Fruit fly (Drosophila melanogaster) whole organism, wandering third instar larva: Measurements from ENCODE around the gene CG10616.
A peak's percentile ranks its signal among the peaks of the same experiment; 100 is the strongest.

Experiments used
- Abd-B ChIP-seq: fragments of >200 bp; optimal IDR thresholded peaks from 2 replicates; lab custom pipeline; 2017; ENCODE audit warnings: missing biosample characterization, missing genetic modification characterization
- CG32264 ChIP-seq: fragments of 200-800 bp; sonication (Bioruptor generic); optimal IDR thresholded peaks from 2 replicates; lab custom pipeline; 2016; ENCODE audit warnings: missing biosample characterization, missing genetic modification characterization
- CG9705 ChIP-seq: fragments of 200-800 bp; sonication (Bioruptor generic); optimal IDR thresholded peaks from 2 replicates; lab custom pipeline; 2018; ENCODE audit warnings: missing biosample characterization, mild to moderate bottlenecking, missing genetic modification characterization
- CrebA ChIP-seq: fragments of 200-800 bp; sonication (Bioruptor generic); optimal IDR thresholded peaks from 2 replicates; lab custom pipeline; 2016; ENCODE audit warnings: missing biosample characterization, mild to moderate bottlenecking, missing genetic modification characterization, borderline replicate concordance
- Dfd ChIP-seq: fragments of >200 bp; optimal IDR thresholded peaks from 2 replicates; lab custom pipeline; 2017; ENCODE audit warnings: missing biosample characterization, missing genetic modification characterization
- Dif ChIP-seq: fragments of 200-275, 200-300 bp; sonication (Bioruptor generic); optimal IDR thresholded peaks from 2 replicates; lab custom pipeline; 2018; ENCODE audit warnings: missing biosample characterization, missing genetic modification characterization; ENCODE audit not compliant: partially characterized antibody
- GATAd ChIP-seq: sonication (Bioruptor generic); optimal IDR thresholded peaks from 2 replicates; lab custom pipeline; 2016; ENCODE audit warnings: missing biosample characterization, missing genetic modification characterization
- HLH106 ChIP-seq: fragments of 200-800 bp; optimal IDR thresholded peaks from 3 replicates; lab custom pipeline; 2019; ENCODE audit warnings: missing biosample characterization, mild to moderate bottlenecking, missing genetic modification characterization, moderate library complexity
- Hnf4 ChIP-seq: fragments of 200-800 bp; sonication (Bioruptor generic); optimal IDR thresholded peaks from 2 replicates; lab custom pipeline; 2016; ENCODE audit warnings: missing biosample characterization, mild to moderate bottlenecking, missing genetic modification characterization
- Hr78 ChIP-seq: fragments of >200 bp; optimal IDR thresholded peaks from 2 replicates; lab custom pipeline; 2017; ENCODE audit warnings: missing biosample characterization, missing genetic modification characterization
- Hr83 ChIP-seq: fragments of 200-300 bp; sonication (Bioruptor generic); optimal IDR thresholded peaks from 2 replicates; lab custom pipeline; 2016; ENCODE audit warnings: missing biosample characterization, mild to moderate bottlenecking, missing genetic modification characterization, moderate library complexity; ENCODE audit not compliant: poor library complexity, severe bottlenecking
- Jra ChIP-seq: sonication (Bioruptor generic); optimal IDR thresholded peaks from 2 replicates; lab custom pipeline; 2016; ENCODE audit warnings: missing biosample characterization, missing genetic modification characterization
- Mio ChIP-seq: sonication (Bioruptor generic); optimal IDR thresholded peaks from 2 replicates; lab custom pipeline; 2016; ENCODE audit warnings: missing biosample characterization, missing genetic modification characterization
- Myc ChIP-seq: fragments of >200 bp; optimal IDR thresholded peaks from 2 replicates; lab custom pipeline; 2017
- N ChIP-seq: fragments of >200 bp; optimal IDR thresholded peaks from 2 replicates; lab custom pipeline; 2018; ENCODE audit warnings: missing biosample characterization, missing external identifiers, missing genetic modification characterization
- OdsH ChIP-seq: fragments of 200-800 bp; sonication (Bioruptor generic); optimal IDR thresholded peaks from 2 replicates; lab custom pipeline; 2016; ENCODE audit warnings: missing biosample characterization, mild to moderate bottlenecking, missing genetic modification characterization
- Rel ChIP-seq, 2 experiments: fragments of 200-800 bp; sonication (Bioruptor generic) in 1 of 2; optimal IDR thresholded peaks; 2 replicates in 1 of 2; 3 replicates in 1 of 2; lab custom pipeline; 2016 to 2019; ENCODE audit warnings: mild to moderate bottlenecking in 2 of 2, missing biosample characterization in 2 of 2, missing genetic modification characterization in 2 of 2, moderate library complexity in 1 of 2
- Sp1 ChIP-seq: fragments of 200-800 bp; sonication (Bioruptor generic); optimal IDR thresholded peaks from 3 replicates; lab custom pipeline; 2019; ENCODE audit warnings: missing biosample characterization, mild to moderate bottlenecking, missing genetic modification characterization, moderate library complexity
- Vsx2 ChIP-seq: fragments of 200-300, 225-300 bp; sonication (Bioruptor generic); optimal IDR thresholded peaks from 2 replicates; lab custom pipeline; 2018; ENCODE audit warnings: missing biosample characterization, missing genetic modification characterization; ENCODE audit not compliant: partially characterized antibody
- br ChIP-seq: fragments of 200-800 bp; sonication (Bioruptor generic); optimal IDR thresholded peaks from 2 replicates; lab custom pipeline; 2016; ENCODE audit warnings: missing biosample characterization, missing genetic modification characterization
- brk ChIP-seq: fragments of 200-800 bp; sonication (Bioruptor generic); optimal IDR thresholded peaks from 2 replicates; lab custom pipeline; 2016; ENCODE audit warnings: missing biosample characterization, mild to moderate bottlenecking, missing genetic modification characterization
- dl ChIP-seq, 2 experiments: fragments of 175-275, 200-275 bp in 1 of 2; fragments of 200-275 bp in 1 of 2; sonication (Bioruptor generic); optimal IDR thresholded peaks; lab custom pipeline; 2018; ENCODE audit warnings: mild to moderate bottlenecking in 2 of 2, missing biosample characterization in 2 of 2, missing genetic modification characterization in 2 of 2, moderate library complexity in 2 of 2; ENCODE audit not compliant: partially characterized antibody in 2 of 2, insufficient read depth in 1 of 2
- dmrt93B ChIP-seq: fragments of 200-800 bp; sonication (Bioruptor generic); optimal IDR thresholded peaks from 2 replicates; lab custom pipeline; 2018; ENCODE audit warnings: missing biosample characterization, mild to moderate bottlenecking, missing genetic modification characterization
- dsf ChIP-seq: sonication (Bioruptor generic); optimal IDR thresholded peaks from 2 replicates; lab custom pipeline; 2016; ENCODE audit warnings: missing biosample characterization, missing genetic modification characterization, borderline replicate concordance
- ey ChIP-seq: fragments of 200-800 bp; sonication (Bioruptor generic); optimal IDR thresholded peaks from 2 replicates; lab custom pipeline; 2016; ENCODE audit warnings: missing biosample characterization, missing genetic modification characterization
- foxo ChIP-seq, 2 experiments: fragments of 200-800 bp; sonication (Bioruptor generic); optimal IDR thresholded peaks; 2 replicates in 1 of 2; 3 replicates in 1 of 2; lab custom pipeline; 2016 to 2017; ENCODE audit warnings: missing biosample characterization in 2 of 2, missing genetic modification characterization in 2 of 2
- fru ChIP-seq: fragments of 200-800 bp; sonication (Bioruptor generic); optimal IDR thresholded peaks from 3 replicates; lab custom pipeline; 2016; ENCODE audit warnings: missing biosample characterization, mild to moderate bottlenecking, missing genetic modification characterization
- h ChIP-seq: fragments of 200-800 bp; sonication (Bioruptor generic); optimal IDR thresholded peaks from 3 replicates; lab custom pipeline; 2016; ENCODE audit warnings: missing biosample characterization, mild to moderate bottlenecking, missing genetic modification characterization
- jim ChIP-seq: fragments of 175-275, 200-325 bp; sonication (Bioruptor generic); optimal IDR thresholded peaks from 2 replicates; lab custom pipeline; 2016; ENCODE audit warnings: missing biosample characterization, mild to moderate bottlenecking, missing genetic modification characterization
- lola ChIP-seq: fragments of >200 bp; optimal IDR thresholded peaks from 2 replicates; lab custom pipeline; 2017; ENCODE audit warnings: missing biosample characterization, missing genetic modification characterization
- pan ChIP-seq: fragments of >200 bp; optimal IDR thresholded peaks from 2 replicates; lab custom pipeline; 2017
- psq ChIP-seq: fragments of 200-800 bp; sonication (Bioruptor generic); optimal IDR thresholded peaks from 3 replicates; lab custom pipeline; 2017; ENCODE audit warnings: missing biosample characterization, mild to moderate bottlenecking, missing genetic modification characterization, moderate library complexity
- rgr ChIP-seq: fragments of 200-800 bp; sonication (Bioruptor generic); optimal IDR thresholded peaks from 3 replicates; lab custom pipeline; 2016; ENCODE audit warnings: missing biosample characterization, mild to moderate bottlenecking, missing genetic modification characterization
- sage ChIP-seq: fragments of 200-800 bp; sonication (Bioruptor generic); optimal IDR thresholded peaks from 2 replicates; lab custom pipeline; 2016; ENCODE audit warnings: missing biosample characterization, mild to moderate bottlenecking, missing genetic modification characterization
- sv ChIP-seq: fragments of 200-800 bp; sonication (Bioruptor generic); optimal IDR thresholded peaks from 3 replicates; lab custom pipeline; 2016; ENCODE audit warnings: missing biosample characterization, missing genetic modification characterization
- tai ChIP-seq: sonication (Bioruptor generic); optimal IDR thresholded peaks from 2 replicates; lab custom pipeline; 2016; ENCODE audit warnings: missing biosample characterization, missing genetic modification characterization
- usp ChIP-seq: fragments of >200 bp; optimal IDR thresholded peaks from 2 replicates; lab custom pipeline; 2017; ENCODE audit warnings: missing biosample characterization, missing genetic modification characterization
- woc ChIP-seq: sonication (Bioruptor generic); optimal IDR thresholded peaks from 2 replicates; lab custom pipeline; 2016; ENCODE audit warnings: missing biosample characterization, mild to moderate bottlenecking, missing genetic modification characterization

The CG10616 gene

dm6 chr3L:12484948-12485347 is 13.4 kb downstream of the CG10616 start, which contains the start of gene CG10663:
Gene CG10663 (minus strand): TSS chr3L:12485035.
- TF ChIP-seq Jra (no peak), Hr78 (GFP tag; lab: Kevin White, UChicago) (no peak), woc (GFP tag; lab: Kevin White, UChicago) (no peak), GATAd (no peak), Dif (no peak), ey (no peak)

- TF ChIP-seq Jra (no peak), brk (GFP tag; lab: Kevin White, UChicago) (no peak), Dif (no peak), dl (GFP tag; optimal IDR thresholded peaks at IDR 0.05; lab: Kevin White, UChicago; ENCODE audit: insufficient read depth in 1 of 2, partially characterized antibody in 2 of 2) (no peak), Hr78 (GFP tag; lab: Kevin White, UChicago) (no peak), psq (no peak), Mio (GFP tag; lab: Kevin White, UChicago) (no peak), sage (no peak), HLH106 (tag; lab: Kevin White, UChicago) (no peak), CrebA (GFP tag; lab: Kevin White, UChicago) (no peak), br (GFP tag; lab: Kevin White, UChicago) (no peak), Myc (lab: Kevin White, UChicago) (no peak), pan (lab: Kevin White, UChicago) (no peak), Hnf4 (GFP tag; lab: Kevin White, UChicago) (no peak), dmrt93B (GFP tag; lab: Kevin White, UChicago) (no peak), Vsx2 (no peak)
Measured at dm6 chr3L:12486175-12486574, 14.6 kb downstream of the CG10616 start.

DNA sequence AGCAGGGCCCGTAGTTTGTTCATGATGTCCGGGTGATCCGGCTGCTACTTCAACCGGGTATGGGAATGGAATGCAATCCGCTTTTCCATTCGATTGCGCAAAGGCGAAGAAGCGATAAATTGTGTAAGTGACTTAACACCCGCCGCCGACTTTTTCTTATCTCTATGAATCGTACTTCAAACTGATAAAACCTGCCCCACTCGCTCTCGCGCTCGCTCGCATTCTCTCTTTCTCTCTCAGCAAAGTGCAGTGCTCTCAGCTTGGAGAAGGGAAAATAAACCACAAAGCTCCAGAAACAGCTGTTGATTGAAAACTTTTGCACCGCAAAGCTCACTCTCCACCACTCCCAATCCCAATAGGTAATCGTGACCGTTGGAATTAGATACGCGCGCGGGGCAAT is 18.4 kb downstream of the CG10616 start:
- TF ChIP-seq dl (GFP tag; optimal IDR thresholded peaks at IDR 0.05; lab: Kevin White, UChicago; ENCODE audit: insufficient read depth in 1 of 2, partially characterized antibody in 2 of 2), result peak; percentile 83 to 93
- peak; percentile 96 for TF ChIP-seq Dif
- no peak for TF ChIP-seq lola
- TF ChIP-seq Jra, result no peak
- TF ChIP-seq psq, result no peak
- TF ChIP-seq Vsx2, result peak; percentile 80
- peak; percentile 61 for TF ChIP-seq Hr83 (GFP tag; lab: Kevin White, UChicago)
- TF ChIP-seq CrebA (GFP tag; lab: Kevin White, UChicago), result peak; percentile 51
- peak; percentile 50 for TF ChIP-seq Rel (GFP tag; optimal IDR thresholded peaks at IDR 0.05; lab: Kevin White, UChicago)
- TF ChIP-seq Rel (tag; optimal IDR thresholded peaks at IDR 0.05; lab: Kevin White, UChicago), result no peak

dm6 chr3L:12490418-12491035 is 19.0 kb downstream of the CG10616 start, which contains the start of gene CG10660:
Gene CG10660 (minus strand): TSS chr3L:12490676.
- TF ChIP-seq ey (peak; percentile 93), h (GFP tag; lab: Kevin White, UChicago) (peak; percentile 94), rgr (GFP tag; lab: Kevin White, UChicago) (peak; percentile 97), OdsH (GFP tag; lab: Kevin White, UChicago) (peak; percentile 95), fru (GFP tag; lab: Kevin White, UChicago) (peak; percentile 95), psq (peak; percentile 87), Hnf4 (GFP tag; lab: Kevin White, UChicago) (peak; percentile 83), HLH106 (tag; lab: Kevin White, UChicago) (peak; percentile 77), Dif (peak; percentile 3), Sp1 (peak; percentile 88), br (GFP tag; lab: Kevin White, UChicago) (peak; percentile 92), brk (GFP tag; lab: Kevin White, UChicago) (peak; percentile 91), CG32264 (GFP tag; lab: Kevin White, UChicago) (peak; percentile 90), woc (GFP tag; lab: Kevin White, UChicago) (peak; percentile 84), N (GFP tag; lab: Kevin White, UChicago) (no peak), Rel (GFP tag; optimal IDR thresholded peaks at IDR 0.05; lab: Kevin White, UChicago) (peak; percentile 61), Rel (tag; optimal IDR thresholded peaks at IDR 0.05; lab: Kevin White, UChicago) (peak; percentile 18), tai (GFP tag; lab: Kevin White, UChicago) (peak; percentile 81), pan (lab: Kevin White, UChicago) (no peak), CrebA (GFP tag; lab: Kevin White, UChicago) (no peak), Myc (lab: Kevin White, UChicago) (no peak), Mio (GFP tag; lab: Kevin White, UChicago) (peak; percentile 75), CG9705 (GFP tag; lab: Kevin White, UChicago) (peak; percentile 43), dsf (peak; percentile 64), Dfd (GFP tag; lab: Kevin White, UChicago) (no peak), GATAd (peak; percentile 37), lola (no peak), Hr78 (GFP tag; lab: Kevin White, UChicago) (no peak), foxo (GFP tag; optimal IDR thresholded peaks at IDR 0.05; lab: Kevin White, UChicago) (peak; percentile 80 to 95), usp (GFP tag; lab: Kevin White, UChicago) (no peak), sage (peak; percentile 90), dl (GFP tag; optimal IDR thresholded peaks at IDR 0.05; lab: Kevin White, UChicago; ENCODE audit: insufficient read depth in 1 of 2, partially characterized antibody in 2 of 2) (no peak), Abd-B (no peak), Hr83 (GFP tag; lab: Kevin White, UChicago) (peak; percentile 35), sv (GFP tag; lab: Kevin White, UChicago) (peak; percentile 82), jim (GFP tag; lab: Kevin White, UChicago) (no peak), Jra (peak; percentile 59), Vsx2 (no peak), dmrt93B (GFP tag; lab: Kevin White, UChicago) (peak; percentile 52)
